Worm (Caenorhabditis elegans): ENCODE measurements around the gene vps-35.
"Not testable (repeated sequence)": the region's sequence is repeated elsewhere in the genome, so short reads cannot be mapped to it uniquely, and the experiment has no call there.

The vps-35 gene

DNA sequence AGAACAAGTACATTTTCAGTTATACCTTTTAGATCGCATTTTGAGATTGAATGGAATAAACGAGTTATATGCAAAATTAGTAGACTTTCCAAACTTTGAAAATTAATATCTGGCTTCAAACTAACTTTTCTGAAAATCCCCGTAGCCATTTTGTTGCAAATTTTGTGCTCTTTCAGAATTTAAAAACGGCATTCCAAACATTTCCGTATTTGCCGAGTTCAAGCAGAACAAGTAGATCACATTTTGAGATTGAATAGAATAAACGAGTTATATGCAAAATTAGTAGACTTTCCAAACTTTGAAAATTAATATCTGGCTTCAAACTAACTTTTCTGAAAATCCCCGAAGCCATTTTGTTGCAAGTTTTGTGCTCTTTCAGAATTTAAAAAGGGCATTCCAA, 31.1 kb upstream of the vps-35 start, which contains the start of gene F55C12.2:
Gene F55C12.2, plus strand, starts transcription at position 301 of the 400 bp plus-strand sequence.
- TF ChIP-seq Y79H2A.3 (GFP tag; conservative IDR thresholded peaks at IDR 0.05); lin-40 (tag; optimal IDR thresholded peaks at IDR 0.05); ztf-6 (GFP tag; IDR thresholded peaks at IDR 0.05): not testable (repeated sequence)

DNA sequence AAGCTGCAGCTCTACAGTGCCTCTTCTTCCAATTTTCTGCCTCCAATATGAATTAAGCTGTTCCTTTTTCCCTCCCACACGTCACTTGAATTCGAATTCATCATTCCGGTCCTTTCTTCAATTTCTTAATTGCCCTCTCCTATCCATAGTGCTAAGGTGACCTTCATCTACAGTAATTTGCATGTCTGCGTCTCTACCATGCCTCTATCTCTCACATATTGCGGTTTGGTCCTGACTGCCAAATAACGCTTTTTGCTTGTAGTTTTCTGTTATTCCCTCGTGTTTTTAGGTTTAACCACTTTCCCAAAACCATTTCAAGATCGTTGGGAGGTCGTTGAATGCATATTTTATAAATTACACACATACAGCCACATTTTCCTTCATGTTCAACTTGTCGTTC, 26.9 kb upstream of the vps-35 start:
- TF ChIP-seq T26A5.8 (tag; optimal IDR thresholded peaks at IDR 0.05) (no peak), lin-26 (GFP tag; IDR thresholded peaks at IDR 0.05) (0 out of 2 replicates have a peak, but pooled peaks have one; percentile 25)

DNA sequence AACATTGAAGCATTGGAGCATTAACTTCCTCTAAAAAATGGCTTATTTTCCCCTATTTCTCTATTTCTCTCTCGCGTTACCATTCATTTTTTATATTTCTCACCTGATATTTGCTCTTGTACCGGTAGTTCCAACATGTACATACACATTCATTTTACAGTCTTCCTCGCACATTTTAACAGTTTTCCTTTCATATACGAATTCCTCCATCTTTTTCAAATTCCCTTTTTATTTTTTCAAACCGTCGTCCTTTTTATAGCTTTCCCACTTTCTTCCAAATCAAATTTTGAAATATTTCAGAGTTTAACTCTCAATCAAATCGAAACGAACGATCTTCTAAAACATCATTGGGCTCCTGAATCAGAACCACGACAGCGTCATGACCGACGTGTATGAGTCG, 23.4 kb upstream of the vps-35 start, which contains the start of gene rfip-1:
Gene rfip-1, plus strand, starts transcription at position 301 of the 400 bp plus-strand sequence.
- TF ChIP-seq C06A6.2 (GFP tag; conservative IDR thresholded peaks at IDR 0.05) (no peak), nhr-80 (tag; optimal IDR thresholded peaks at IDR 0.05) (no peak), egrh-3 (GFP tag; IDR thresholded peaks at IDR 0.05) (no peak), hmg-1.2 (GFP tag; IDR thresholded peaks at IDR 0.05) (no peak), mel-28 (tag; optimal IDR thresholded peaks at IDR 0.05; ENCODE audit: borderline replicate concordance) (no peak), somi-1 (GFP tag; optimal IDR thresholded peaks at IDR 0.05) (no peak), bed-1 (GFP tag; IDR thresholded peaks at IDR 0.05) (no peak)

DNA sequence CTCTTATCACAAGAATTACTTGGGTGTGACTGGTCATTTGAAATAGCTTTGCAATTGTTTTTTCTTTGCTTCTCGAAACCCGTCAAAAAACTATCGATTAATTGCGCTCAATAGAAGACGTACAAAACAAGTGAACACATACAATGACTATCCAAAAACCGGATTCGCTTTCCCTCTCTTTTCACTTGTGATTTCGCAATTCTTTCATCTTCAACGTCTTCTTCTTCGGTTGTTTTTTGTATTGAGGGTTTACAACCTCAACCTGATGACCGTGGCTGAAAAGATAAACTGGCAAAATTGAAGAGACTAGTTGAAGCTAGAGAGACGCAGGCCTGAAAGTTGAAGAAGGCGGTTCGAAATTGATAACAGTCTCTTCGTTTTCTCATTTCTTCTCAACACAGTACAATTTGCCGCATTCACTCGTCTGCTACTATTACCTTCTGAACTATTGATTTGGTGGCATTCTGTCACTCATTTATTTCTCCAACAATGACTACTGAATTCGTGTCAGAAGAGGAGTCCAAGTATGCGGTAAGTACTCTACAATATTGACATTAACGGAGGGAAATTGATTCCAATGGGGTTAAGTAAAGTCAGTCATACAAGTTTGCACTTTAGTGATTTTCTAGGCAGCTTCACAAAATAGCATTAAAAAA, 21.5 kb upstream of the vps-35 start:
- TF ChIP-seq egl-44 (GFP tag; IDR thresholded peaks at IDR 0.05) (no peak), dox-1 (GFP tag; IDR thresholded peaks at IDR 0.05) (0 out of 2 replicates have a peak, but pooled peaks have one; percentile 27), lin-40 (tag; optimal IDR thresholded peaks at IDR 0.05) (peak; percentile 64), hrde-1 (tag; optimal IDR thresholded peaks at IDR 0.05; ENCODE audit: borderline replicate concordance) (no peak), ceh-91 (GFP tag; IDR thresholded peaks at IDR 0.05) (no peak), nhr-120 (GFP tag; IDR thresholded peaks at IDR 0.05) (no peak), chd-7 (tag; optimal IDR thresholded peaks at IDR 0.05) (no peak), nhr-80 (tag; optimal IDR thresholded peaks at IDR 0.05) (peak; percentile 43), hlh-26 (GFP tag; conservative IDR thresholded peaks at IDR 0.05) (no peak), B0261.1 (tag; optimal IDR thresholded peaks at IDR 0.05) (no peak), tlf-1 (GFP tag; optimal IDR thresholded peaks at IDR 0.05) (no peak), cebp-1 (GFP tag; IDR thresholded peaks at IDR 0.05) (peak; percentile 76; the same call in 1 of the 2 replicates), cebp-1 (tag; optimal IDR thresholded peaks at IDR 0.05) (peak; percentile 94), ceh-40 (GFP tag; IDR thresholded peaks at IDR 0.05) (no peak), F37B4.10 (GFP tag; IDR thresholded peaks at IDR 0.05) (no peak), hmg-1.2 (GFP tag; IDR thresholded peaks at IDR 0.05) (peak; percentile 16; the same call in 1 of the 2 replicates), Y95B8A.8 (GFP tag; IDR thresholded peaks at IDR 0.05) (no peak), nhr-179 (tag; optimal IDR thresholded peaks at IDR 0.05) (no peak)

DNA sequence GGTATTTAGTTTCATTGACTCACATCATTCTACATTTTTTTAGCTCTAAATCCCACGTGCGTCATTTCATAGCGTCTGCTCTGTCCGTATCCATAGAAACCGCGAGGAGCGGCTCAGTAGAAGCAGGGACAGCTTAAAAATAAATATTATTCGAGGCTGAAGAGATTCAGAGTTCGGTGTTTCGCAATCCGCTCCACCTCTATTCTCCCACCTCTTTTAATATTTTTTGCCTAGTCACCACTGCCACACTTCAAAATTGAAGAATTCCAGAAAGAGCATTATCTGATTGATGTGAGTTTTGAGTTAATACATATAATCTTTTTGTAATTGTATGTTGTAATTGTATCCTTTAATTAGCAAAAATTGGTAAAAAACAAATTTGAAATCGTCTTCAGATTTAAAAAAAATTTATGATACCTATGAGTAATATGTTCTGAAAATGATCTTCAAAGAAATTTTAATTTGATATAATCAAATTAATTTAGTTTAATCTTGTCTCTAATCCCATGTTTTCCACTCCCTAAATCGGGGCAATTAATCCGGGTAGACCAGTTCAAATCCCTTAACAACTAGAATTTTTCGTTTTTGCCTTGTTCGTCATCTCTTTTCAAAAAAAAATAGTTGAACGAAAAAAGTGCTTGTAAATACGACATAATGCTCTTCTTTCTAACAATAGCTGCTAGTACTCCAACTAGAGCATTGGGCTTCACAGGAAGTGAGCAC, 18.0 kb upstream of the vps-35 start:
- TF ChIP-seq F52B5.7 (tag; optimal IDR thresholded peaks at IDR 0.05) (no peak), cebp-1 (GFP tag; IDR thresholded peaks at IDR 0.05) (0 out of 2 replicates have a peak, but pooled peaks have one; percentile 26), cebp-1 (tag; optimal IDR thresholded peaks at IDR 0.05) (peak; percentile 78)

DNA sequence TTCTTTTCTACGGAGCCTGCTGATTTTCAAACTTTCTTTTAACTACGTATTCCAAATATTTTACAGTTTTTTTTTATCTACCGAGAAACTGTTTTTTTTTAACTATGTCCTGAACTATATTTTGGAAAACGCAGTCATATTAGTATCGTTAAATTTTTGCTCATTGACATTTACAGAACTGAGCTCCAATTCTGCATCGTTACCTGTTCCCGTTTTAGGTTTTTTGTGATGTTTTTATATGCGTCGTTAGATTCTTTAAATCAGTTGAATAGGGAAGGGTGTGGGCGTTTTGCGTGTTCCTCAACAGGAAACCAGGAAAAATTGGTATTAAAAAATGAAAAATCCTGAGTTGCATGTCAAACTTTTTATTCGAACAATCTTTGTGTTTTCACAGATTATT, 14.8 kb upstream of the vps-35 start:
- TF ChIP-seq nfya-2 (GFP tag; IDR thresholded peaks at IDR 0.05) (no peak), F55B11.4 (tag; optimal IDR thresholded peaks at IDR 0.05; ENCODE audit: borderline replicate concordance, insufficient read depth) (no peak), F57A8.1 (GFP tag; optimal IDR thresholded peaks at IDR 0.05) (no peak), madf-8 (GFP tag; conservative IDR thresholded peaks at IDR 0.05) (no peak), repo-1 (tag; optimal IDR thresholded peaks at IDR 0.05) (peak; percentile 55), hmg-1.2 (GFP tag; IDR thresholded peaks at IDR 0.05) (no peak), lin-54 (GFP tag; optimal IDR thresholded peaks at IDR 0.05) (no peak), aptf-2 (GFP tag; conservative IDR thresholded peaks at IDR 0.05) (no peak), rpc-1 (optimal IDR thresholded peaks at IDR 0.05) (no peak), rpc-1 (tag; optimal IDR thresholded peaks at IDR 0.05) (no peak), dpff-1 (tag; optimal IDR thresholded peaks at IDR 0.05) (no peak), tbx-9 (tag; optimal IDR thresholded peaks at IDR 0.05; ENCODE audit: borderline replicate concordance) (no peak)

Data from whole organism, young adult.